Worm (Caenorhabditis elegans): ENCODE results near the gene bath-21.

ce11 chrII:2042447-2042846 lies 16.0 kb upstream of the bath-21 start, which contains the start of gene bath-20:
- TF ChIP-seq fkh-6 (tag; optimal IDR thresholded peaks at IDR 0.05) (no peak), elt-2 (tag; optimal IDR thresholded peaks at IDR 0.05) (no peak), nhr-11 (tag; optimal IDR thresholded peaks at IDR 0.05) (no peak), pat-9 (tag; optimal IDR thresholded peaks at IDR 0.05) (no peak), unc-86 (tag; optimal IDR thresholded peaks at IDR 0.05) (no peak), pax-1 (tag; optimal IDR thresholded peaks at IDR 0.05) (no peak)
